Fruit fly (Drosophila melanogaster) Kc167 (cell line): Measurements from ENCODE around the gene CG14668.

Source experiments
- Myc ChIP-seq: fragments of >200 bp; optimal IDR thresholded peaks from 2 replicates; lab custom pipeline; 2017; ENCODE audit warnings: missing external identifiers
- Sin3A ChIP-seq: fragments of >200 bp; optimal IDR thresholded peaks from 2 replicates; lab custom pipeline; 2018; ENCODE audit warnings: missing external identifiers
- h ChIP-seq: fragments of >200 bp; optimal IDR thresholded peaks from 3 replicates; lab custom pipeline; 2018; ENCODE audit warnings: missing external identifiers
- insv ChIP-seq: fragments of >200 bp; optimal IDR thresholded peaks from 3 replicates; lab custom pipeline; 2018; ENCODE audit warnings: missing external identifiers
- psq ChIP-seq: fragments of >200 bp; optimal IDR thresholded peaks from 2 replicates; lab custom pipeline; 2017; ENCODE audit warnings: missing external identifiers

DNA sequence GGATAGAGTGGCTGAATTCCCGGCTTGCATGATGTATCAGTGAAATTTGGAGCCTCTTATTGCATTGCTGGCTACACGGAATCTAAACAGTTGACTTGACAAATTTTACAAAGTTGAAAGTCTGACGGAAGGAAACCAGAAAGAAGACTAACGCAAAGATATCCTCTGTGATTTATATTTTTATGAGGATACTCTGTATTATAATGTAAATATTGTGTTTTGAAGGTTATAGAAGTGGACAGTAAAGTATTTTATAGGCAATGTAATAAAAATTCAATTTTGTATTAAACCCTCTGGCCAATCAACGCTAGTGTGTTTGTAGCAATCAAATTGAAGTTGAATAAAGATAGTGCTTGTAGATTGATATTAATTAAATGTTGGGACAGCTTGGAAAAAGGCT is at the start of gene CG14668:
- TF ChIP-seq psq (lab: Kevin White, UChicago) (no peak), insv (no peak), h (no peak), Sin3A (lab: Kevin White, UChicago) (no peak), Myc (lab: Kevin White, UChicago) (no peak)
